Worm (Caenorhabditis elegans): ENCODE measurements around the gene haly-1.

- TF ChIP-seq nfya-1 (tag; optimal IDR thresholded peaks at IDR 0.05; ENCODE audit: insufficient read depth) (no peak), unc-62 (GFP tag; optimal IDR thresholded peaks at IDR 0.05) (no peak), ztf-11 (tag; optimal IDR thresholded peaks at IDR 0.05) (no peak), lin-39 (tag; optimal IDR thresholded peaks at IDR 0.05) (no peak), nhr-25 (tag; optimal IDR thresholded peaks at IDR 0.05) (no peak), lsy-12 (tag; optimal IDR thresholded peaks at IDR 0.05) (no peak), fkh-10 (GFP tag; optimal IDR thresholded peaks at IDR 0.05) (no peak), ceh-82 (tag; optimal IDR thresholded peaks at IDR 0.05) (no peak), eor-1 (tag; optimal IDR thresholded peaks at IDR 0.05) (no peak)
These were observed 11.0 kb upstream of the haly-1 start for ce11 chrX:10907418-10907817.

Measured in whole organism, L3 larva.